Fruit fly (Drosophila melanogaster) whole organism, embryonic: Measurements from ENCODE around the gene Cpr31A.

Experiments used
- BEAF-32 ChIP-seq: fragments of 200-800 bp; sonication (Bioruptor generic); optimal IDR thresholded peaks from 3 replicates; lab custom pipeline; 2017; ENCODE audit warnings: missing biosample characterization, missing genetic modification characterization, mild to moderate bottlenecking, moderate library complexity, missing genetic modification reagents
- Bgb ChIP-seq: fragments of 200-800 bp; sonication (Bioruptor generic); IDR thresholded peaks from 2 replicates; pipeline ENCODE4 v1.3.6; 2022; ENCODE audit warnings: missing biosample characterization, missing genetic modification characterization; ENCODE audit not compliant: partially characterized antibody
- Bteb2 ChIP-seq: fragments of 200-800 bp; sonication (Bioruptor generic); optimal IDR thresholded peaks from 2 replicates; lab custom pipeline; 2016; ENCODE audit warnings: missing biosample characterization, missing genetic modification characterization
- CG11247 ChIP-seq: fragments of 200-800 bp; sonication (Bioruptor generic); IDR thresholded peaks from 2 replicates; pipeline ENCODE4 v1.3.6; 2022; ENCODE audit warnings: missing biosample characterization, missing genetic modification characterization
- CG12299 ChIP-seq: fragments of 200-800 bp; sonication (Bioruptor generic); optimal IDR thresholded peaks from 2 replicates; lab custom pipeline; 2018; ENCODE audit warnings: missing biosample characterization, mild to moderate bottlenecking, missing genetic modification characterization
- CG12769 ChIP-seq: fragments of 200-800 bp; sonication (Bioruptor generic); optimal IDR thresholded peaks from 2 replicates; lab custom pipeline; 2019; ENCODE audit warnings: missing biosample characterization, mild to moderate bottlenecking, missing genetic modification characterization, moderate library complexity
- CG13424 ChIP-seq: fragments of 200-800 bp; sonication (Bioruptor generic); optimal IDR thresholded peaks from 2 replicates; lab custom pipeline; 2019; ENCODE audit warnings: missing biosample characterization, mild to moderate bottlenecking, missing genetic modification characterization, moderate library complexity
- CG14965 ChIP-seq: fragments of 200-800 bp; sonication (Bioruptor generic); optimal IDR thresholded peaks from 2 replicates; lab custom pipeline; 2016; ENCODE audit warnings: missing biosample characterization, missing genetic modification characterization, borderline replicate concordance
- CG1603 ChIP-seq: fragments of 200-800 bp; sonication (Bioruptor generic); optimal IDR thresholded peaks from 2 replicates; lab custom pipeline; 2019; ENCODE audit warnings: missing biosample characterization, mild to moderate bottlenecking, missing genetic modification characterization, moderate library complexity
- CG16813 ChIP-seq: fragments of 200-800 bp; sonication (Bioruptor generic); IDR thresholded peaks from 3 replicates; pipeline ENCODE4 v1.3.6; 2022; ENCODE audit warnings: missing biosample characterization, missing genetic modification characterization; ENCODE audit not compliant: partially characterized antibody
- CG17186 ChIP-seq: fragments of 200-800 bp; sonication (Bioruptor generic); optimal IDR thresholded peaks from 3 replicates; lab custom pipeline; 2017; ENCODE audit warnings: missing biosample characterization, missing genetic modification reagents, missing genetic modification characterization
- CG18011 ChIP-seq: fragments of 200-800 bp; sonication (Bioruptor generic); optimal IDR thresholded peaks from 2 replicates; lab custom pipeline; 2017; ENCODE audit warnings: missing biosample characterization, missing genetic modification characterization, mild to moderate bottlenecking, moderate library complexity, missing genotype
- CG1832 ChIP-seq: fragments of 200-800 bp; sonication (Bioruptor generic); optimal IDR thresholded peaks from 2 replicates; lab custom pipeline; 2017; ENCODE audit warnings: missing biosample characterization, mild to moderate bottlenecking, missing genetic modification characterization, inconsistent platforms
- CG2116 ChIP-seq: fragments of 200-800 bp; sonication (Bioruptor generic); optimal IDR thresholded peaks from 3 replicates; lab custom pipeline; 2018; ENCODE audit warnings: missing biosample characterization, mild to moderate bottlenecking, missing genetic modification characterization
- CG3847 ChIP-seq: fragments of 200-800 bp; sonication (Bioruptor generic); IDR thresholded peaks from 2 replicates; pipeline ENCODE4 v1.3.6; 2022; ENCODE audit warnings: missing biosample characterization, missing genetic modification characterization
- CG5180 ChIP-seq: fragments of 200-800 bp; sonication (Bioruptor generic); optimal IDR thresholded peaks from 3 replicates; lab custom pipeline; 2017; ENCODE audit warnings: missing biosample characterization, missing genetic modification characterization, mild to moderate bottlenecking, moderate library complexity, missing genetic modification reagents
- CG7372 ChIP-seq: fragments of 200-800 bp; sonication (Bioruptor generic); IDR thresholded peaks from 2 replicates; pipeline ENCODE4 v1.3.6; 2022; ENCODE audit warnings: missing biosample characterization, missing genetic modification characterization
- CTCF ChIP-seq: fragments of 200-800 bp; sonication (Bioruptor generic); optimal IDR thresholded peaks from 2 replicates; lab custom pipeline; 2017; ENCODE audit warnings: missing biosample characterization, mild to moderate bottlenecking, missing genetic modification characterization, moderate library complexity
- Dp ChIP-seq: fragments of 200-800 bp; sonication (Bioruptor generic); optimal IDR thresholded peaks from 2 replicates; lab custom pipeline; 2018; ENCODE audit warnings: missing biosample characterization, mild to moderate bottlenecking, missing genetic modification characterization, moderate library complexity
- HLH4C ChIP-seq: fragments of 200-800 bp; sonication (Bioruptor generic); IDR thresholded peaks from 3 replicates; pipeline ENCODE4 v1.3.6; 2022; ENCODE audit warnings: missing biosample characterization, missing genetic modification characterization; ENCODE audit not compliant: partially characterized antibody
- Hand ChIP-seq: fragments of 200-800 bp; sonication (Bioruptor generic); optimal IDR thresholded peaks from 2 replicates; lab custom pipeline; 2017; ENCODE audit warnings: mild to moderate bottlenecking, missing biosample characterization, missing genetic modification reagents, missing genetic modification characterization
- Hmr ChIP-seq: fragments of 200-800 bp; sonication (Bioruptor generic); optimal IDR thresholded peaks from 3 replicates; lab custom pipeline; 2017; ENCODE audit warnings: mild to moderate bottlenecking, missing biosample characterization, missing genetic modification reagents, missing genetic modification characterization
- Kr ChIP-seq: fragments of 200-800 bp; sonication (Bioruptor generic); optimal IDR thresholded peaks from 2 replicates; lab custom pipeline; 2017; ENCODE audit warnings: missing biosample characterization, mild to moderate bottlenecking, missing genetic modification characterization
- MBD-R2 ChIP-seq: fragments of 200-800 bp; sonication (Bioruptor generic); IDR thresholded peaks from 2 replicates; pipeline ENCODE4 v1.3.6; 2022; ENCODE audit warnings: missing biosample characterization, missing genetic modification characterization
- Mes4 ChIP-seq: fragments of 200-800 bp; sonication (Bioruptor generic); optimal IDR thresholded peaks from 2 replicates; lab custom pipeline; 2016; ENCODE audit warnings: missing biosample characterization, missing genetic modification characterization
- Myb ChIP-seq: fragments of 200-800 bp; sonication (Bioruptor generic); optimal IDR thresholded peaks from 2 replicates; lab custom pipeline; 2016; ENCODE audit warnings: missing biosample characterization, missing genetic modification characterization
- Neu2 ChIP-seq: fragments of 200-800 bp; sonication (Bioruptor generic); optimal IDR thresholded peaks from 3 replicates; lab custom pipeline; 2016; ENCODE audit warnings: missing biosample characterization, missing genetic modification characterization, borderline replicate concordance
- Opbp ChIP-seq: fragments of 200-800 bp; sonication (Bioruptor generic); IDR thresholded peaks from 3 replicates; pipeline ENCODE4 v1.3.6; 2022; ENCODE audit warnings: missing biosample characterization, missing genetic modification characterization; ENCODE audit not compliant: partially characterized antibody
- Scr ChIP-seq: fragments of 200-800 bp; sonication (Bioruptor generic); IDR thresholded peaks from 2 replicates; pipeline ENCODE4 v1.3.6; 2022; ENCODE audit warnings: missing biosample characterization, missing genetic modification characterization; ENCODE audit not compliant: partially characterized antibody
- Sry-β ChIP-seq: fragments of 200-800 bp; sonication (Bioruptor generic); optimal IDR thresholded peaks from 2 replicates; lab custom pipeline; 2018; ENCODE audit warnings: missing biosample characterization, mild to moderate bottlenecking, missing genetic modification characterization, moderate library complexity
- Trl ChIP-seq, 3 experiments: fragments of >200 bp in 2 of 3; fragments of 200-800 bp in 1 of 3; sonication (Bioruptor generic) in 1 of 3; optimal IDR thresholded peaks; 2 replicates in 1 of 3; 3 replicates in 2 of 3; lab custom pipeline; 2016 to 2017; ENCODE audit warnings: missing biosample characterization in 1 of 3, missing genetic modification characterization in 1 of 3
- amos ChIP-seq: fragments of 200-800 bp; sonication (Bioruptor generic); IDR thresholded peaks from 2 replicates; pipeline ENCODE4 v1.3.6; 2022; ENCODE audit warnings: missing biosample characterization, missing genetic modification characterization; ENCODE audit not compliant: partially characterized antibody
- chinmo ChIP-seq: fragments of 200-800 bp; sonication (Bioruptor generic); IDR thresholded peaks from 4 replicates; pipeline ENCODE4 v1.3.6; 2022; ENCODE audit warnings: missing biosample characterization, missing genetic modification characterization; ENCODE audit not compliant: partially characterized antibody
- da ChIP-seq: fragments of 200-800 bp; sonication (Bioruptor generic); optimal IDR thresholded peaks from 2 replicates; lab custom pipeline; 2016; ENCODE audit warnings: missing biosample characterization, missing genetic modification characterization
- dan ChIP-seq: fragments of 200-800 bp; sonication (Bioruptor generic); IDR thresholded peaks from 2 replicates; pipeline ENCODE4 v1.3.6; 2022; ENCODE audit warnings: missing biosample characterization, missing genetic modification characterization
- gsb ChIP-seq: fragments of 200-800 bp; sonication (Bioruptor generic); IDR thresholded peaks from 2 replicates; pipeline ENCODE4 v1.3.6; 2022; ENCODE audit warnings: missing biosample characterization, missing genetic modification characterization
- hbn ChIP-seq: fragments of 200-800 bp; sonication (Bioruptor generic); IDR thresholded peaks from 2 replicates; pipeline ENCODE4 v1.3.6; 2022; ENCODE audit warnings: missing biosample characterization, missing genetic modification characterization; ENCODE audit not compliant: partially characterized antibody
- kay ChIP-seq: fragments of 200-800 bp; sonication (Bioruptor generic); optimal IDR thresholded peaks from 2 replicates; lab custom pipeline; 2016; ENCODE audit warnings: missing biosample characterization, missing genetic modification characterization
- lola ChIP-seq, 3 experiments: fragments of >200 bp in 2 of 3; fragments of 200-800 bp in 1 of 3; sonication (Bioruptor generic) in 1 of 3; optimal IDR thresholded peaks; 2 replicates each; lab custom pipeline; 2017 to 2019; ENCODE audit warnings: missing biosample characterization in 3 of 3, missing genetic modification characterization in 3 of 3, mild to moderate bottlenecking in 1 of 3, moderate library complexity in 1 of 3
- mam ChIP-seq: fragments of 200-800 bp; sonication (Bioruptor generic); optimal IDR thresholded peaks from 3 replicates; lab custom pipeline; 2016; ENCODE audit warnings: missing biosample characterization, missing genetic modification characterization
- nerfin-2 ChIP-seq: fragments of 200-800 bp; sonication (Bioruptor generic); IDR thresholded peaks from 2 replicates; pipeline ENCODE4 v1.3.6; 2022; ENCODE audit warnings: missing biosample characterization, missing genetic modification characterization; ENCODE audit not compliant: partially characterized antibody
- run ChIP-seq: fragments of 200-800 bp; sonication (Bioruptor generic); optimal IDR thresholded peaks from 3 replicates; lab custom pipeline; 2018; ENCODE audit warnings: missing biosample characterization, mild to moderate bottlenecking, missing genetic modification characterization
- sna ChIP-seq: fragments of 200-800 bp; sonication (Bioruptor generic); IDR thresholded peaks from 2 replicates; pipeline ENCODE4 v1.3.6; 2022; ENCODE audit warnings: missing biosample characterization, missing genetic modification characterization; ENCODE audit not compliant: partially characterized antibody
- ssp ChIP-seq: fragments of 200-800 bp; sonication (Bioruptor generic); IDR thresholded peaks from 2 replicates; pipeline ENCODE4 v1.3.6; 2022; ENCODE audit warnings: missing biosample characterization, missing genetic modification characterization
- toy ChIP-seq: fragments of 200-800 bp; sonication (Bioruptor generic); IDR thresholded peaks from 2 replicates; pipeline ENCODE4 v1.3.6; 2022; ENCODE audit warnings: missing biosample characterization, missing genetic modification characterization
- trem ChIP-seq: fragments of 200-800 bp; optimal IDR thresholded peaks from 3 replicates; lab custom pipeline; 2019; ENCODE audit warnings: missing biosample characterization, mild to moderate bottlenecking, missing genetic modification characterization, moderate library complexity
- vnd ChIP-seq: fragments of 200-800 bp; sonication (Bioruptor generic); IDR thresholded peaks from 3 replicates; pipeline ENCODE4 v1.3.6; 2022; ENCODE audit warnings: missing biosample characterization, missing genetic modification characterization; ENCODE audit not compliant: partially characterized antibody
- z ChIP-seq: fragments of 200-800 bp; sonication (Bioruptor generic); IDR thresholded peaks from 3 replicates; pipeline ENCODE4 v1.3.6; 2022; ENCODE audit warnings: missing biosample characterization, missing genetic modification characterization

The Cpr31A gene

dm6 chr2L:10056705-10057104 lies 2.7 kb downstream of the Cpr31A start, which contains the start of gene Pen (continued):
- no peak for TF ChIP-seq gsb
- TF ChIP-seq CG13424: no peak
- TF ChIP-seq Trl (optimal IDR thresholded peaks at IDR 0.05; lab: Kevin White, UChicago): no peak
- no peak for TF ChIP-seq Trl (GFP tag; optimal IDR thresholded peaks at IDR 0.05; lab: Kevin White, UChicago)
- no peak for TF ChIP-seq lola (GFP tag; optimal IDR thresholded peaks at IDR 0.05; lab: Kevin White, UChicago)
- peak; percentile 87 for TF ChIP-seq Myb (GFP tag; lab: Kevin White, UChicago)
- peak; percentile 63 for TF ChIP-seq CG1603 (tag; lab: Kevin White, UChicago)
- TF ChIP-seq vnd (GFP tag; lab: Robert Waterston, UW): peak; percentile 47; the same call in 2 of the 3 replicates
- TF ChIP-seq z: no peak
- TF ChIP-seq hbn: peak; percentile 56; the same call in 1 of the 2 replicates
- TF ChIP-seq da: no peak
- no peak for TF ChIP-seq CG14965 (GFP tag; lab: Kevin White, UChicago)
- peak; percentile 64 for TF ChIP-seq CG17186
- TF ChIP-seq Hand (GFP tag; lab: Kevin White, UChicago): no peak
- no peak for TF ChIP-seq CG18011 (GFP tag; lab: Kevin White, UChicago)
- TF ChIP-seq kay (GFP tag; lab: Kevin White, UChicago): no peak
- peak; percentile 85 for TF ChIP-seq BEAF-32 (GFP tag; lab: Kevin White, UChicago)
- TF ChIP-seq sna (GFP tag; lab: Robert Waterston, UW): peak; percentile 56; the same call in 1 of the 2 replicates
- TF ChIP-seq CG11247 (GFP tag; lab: Robert Waterston, UW): no peak
- no peak for TF ChIP-seq CG7372 (GFP tag; lab: Robert Waterston, UW)
- peak; percentile 76 for TF ChIP-seq Scr
- peak; percentile 52 for TF ChIP-seq CG2116 (GFP tag; lab: Kevin White, UChicago)
- no peak for TF ChIP-seq CG12769 (tag; lab: Kevin White, UChicago)
- TF ChIP-seq Neu2 (GFP tag; lab: Kevin White, UChicago): no peak
- 0 out of 4 replicates have a peak, but pooled peaks have one; percentile 13 for TF ChIP-seq chinmo (GFP tag; lab: Robert Waterston, UW)
- TF ChIP-seq CG3847 (GFP tag; lab: Robert Waterston, UW): no peak
- no peak for TF ChIP-seq CG5180 (GFP tag; lab: Kevin White, UChicago)
- peak; percentile 38 for TF ChIP-seq CTCF (GFP tag; lab: Kevin White, UChicago)
- peak; percentile 65 for TF ChIP-seq trem
- no peak for TF ChIP-seq Sry-β
- peak; percentile 46; the same call in 1 of the 2 replicates for TF ChIP-seq nerfin-2 (GFP tag; lab: Robert Waterston, UW)
- no peak for TF ChIP-seq Mes4 (GFP tag; lab: Kevin White, UChicago)
- TF ChIP-seq dan (GFP tag; lab: Robert Waterston, UW): no peak
- no peak for TF ChIP-seq Bteb2 (GFP tag; lab: Kevin White, UChicago)
- peak; percentile 7; the same call in 1 of the 2 replicates for TF ChIP-seq MBD-R2 (GFP tag; lab: Robert Waterston, UW)
- peak; percentile 74 for TF ChIP-seq Opbp
- no peak for TF ChIP-seq Kr (GFP tag; lab: Kevin White, UChicago)
- TF ChIP-seq CG1832: no peak
- no peak for TF ChIP-seq ssp
- peak; percentile 84 for TF ChIP-seq amos (GFP tag; lab: Robert Waterston, UW)
- TF ChIP-seq HLH4C: peak; percentile 53
- peak; percentile 79 for TF ChIP-seq Dp (GFP tag; lab: Kevin White, UChicago)
- TF ChIP-seq mam (GFP tag; lab: Kevin White, UChicago): no peak
- TF ChIP-seq run: no peak
- TF ChIP-seq toy (GFP tag; lab: Robert Waterston, UW): no peak
- TF ChIP-seq CG12299 (tag; lab: Kevin White, UChicago): no peak
- no peak for TF ChIP-seq Hmr (GFP tag; lab: Kevin White, UChicago)
- TF ChIP-seq Bgb (GFP tag; lab: Robert Waterston, UW): peak; percentile 83
- TF ChIP-seq CG16813 (GFP tag; lab: Robert Waterston, UW): peak; percentile 81
